Comparison of ENCODE assay signal across 3 worm cellular contexts in the genomic region with DNA sequence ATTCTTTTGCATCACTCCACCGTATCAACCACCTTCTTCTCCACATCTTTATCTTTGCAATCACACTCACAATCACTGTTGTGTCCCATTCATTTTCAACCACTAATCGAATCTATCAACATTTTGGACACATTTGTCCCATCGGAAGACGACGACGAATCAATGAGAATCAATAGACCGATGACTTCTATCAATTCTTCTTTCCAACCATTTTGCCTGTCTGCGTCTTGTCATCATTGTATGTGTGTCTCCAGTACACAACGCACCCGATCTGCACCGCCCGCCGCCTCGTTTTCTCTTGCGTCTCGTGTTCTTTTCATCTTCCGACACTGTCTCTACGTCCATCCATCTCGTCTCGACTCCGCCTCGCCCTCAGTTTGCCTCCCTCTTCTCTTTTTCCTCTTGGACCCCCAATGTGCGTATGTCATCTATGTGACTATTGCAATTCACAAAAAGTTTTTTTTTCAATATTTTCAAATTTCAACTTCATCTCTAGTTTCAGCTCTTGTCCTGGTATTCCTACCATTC.
TF ChIP-seq lines count a peak whose summit lies in the region.

Gene dmd-7, plus strand, starts transcription at position 478 of the 528 bp plus-strand sequence.

TF ChIP-seq in whole organism, L2 larva, 48 proteins besides CTCF, POLR2A, EP300 and RAD21 (continued from another document):
- TF ChIP-seq nhr-11 (tag; optimal IDR thresholded peaks at IDR 0.05; lab: Kevin White, UChicago) (no peak), C34F6.9 (tag; optimal IDR thresholded peaks at IDR 0.05; lab: Kevin White, UChicago) (peak; percentile 70), aly-2 (tag; optimal IDR thresholded peaks at IDR 0.05; lab: Kevin White, UChicago) (no peak), sem-4 (tag; optimal IDR thresholded peaks at IDR 0.05; lab: Kevin White, UChicago) (peak; percentile 87), nhr-6 (tag; optimal IDR thresholded peaks at IDR 0.05; lab: Kevin White, UChicago) (peak; percentile 78), ztf-11 (tag; optimal IDR thresholded peaks at IDR 0.05; lab: Kevin White, UChicago) (no peak), nhr-21 (tag; optimal IDR thresholded peaks at IDR 0.05; lab: Kevin White, UChicago) (peak; percentile 97), sma-9 (GFP tag; optimal IDR thresholded peaks at IDR 0.05; lab: Kevin White, UChicago) (peak; percentile 100), sma-9 (tag; optimal IDR thresholded peaks at IDR 0.05; lab: Kevin White, UChicago) (peak; percentile 96), unc-39 (tag; optimal IDR thresholded peaks at IDR 0.05; lab: Kevin White, UChicago) (no peak), peb-1 (tag; optimal IDR thresholded peaks at IDR 0.05; lab: Kevin White, UChicago) (no peak), crh-2 (tag; optimal IDR thresholded peaks at IDR 0.05; lab: Kevin White, UChicago) (peak; percentile 89), nhr-129 (tag; optimal IDR thresholded peaks at IDR 0.05; lab: Kevin White, UChicago) (peak; percentile 92), snpc-4 (tag; optimal IDR thresholded peaks at IDR 0.05; lab: Kevin White, UChicago) (peak; percentile 14), mbf-1 (tag; optimal IDR thresholded peaks at IDR 0.05; lab: Kevin White, UChicago) (no peak), egl-27 (tag; optimal IDR thresholded peaks at IDR 0.05; lab: Kevin White, UChicago) (peak; percentile 94), nhr-25 (tag; optimal IDR thresholded peaks at IDR 0.05; lab: Kevin White, UChicago) (peak; percentile 92), mab-5 (tag; optimal IDR thresholded peaks at IDR 0.05; lab: Kevin White, UChicago) (peak; percentile 78), ama-1 (optimal IDR thresholded peaks at IDR 0.05; lab: Kevin White, UChicago) (no peak), R02D3.7 (tag; optimal IDR thresholded peaks at IDR 0.05; lab: Kevin White, UChicago) (no peak), gmeb-1 (tag; optimal IDR thresholded peaks at IDR 0.05; lab: Kevin White, UChicago) (peak; percentile 57), nhr-23 (tag; optimal IDR thresholded peaks at IDR 0.05; lab: Kevin White, UChicago) (no peak), lsy-2 (tag; optimal IDR thresholded peaks at IDR 0.05; lab: Kevin White, UChicago) (peak; percentile 50 to 82), nhr-77 (tag; optimal IDR thresholded peaks at IDR 0.05; lab: Kevin White, UChicago) (no peak), elt-1 (tag; optimal IDR thresholded peaks at IDR 0.05; lab: Kevin White, UChicago) (no peak)

TF ChIP-seq in whole organism, L4 larva, 104 proteins besides CTCF, POLR2A, EP300 and RAD21 (continued from another document and continues in another):
- TF ChIP-seq nhr-11 (tag; optimal IDR thresholded peaks at IDR 0.05; lab: Kevin White, UChicago) (peak; percentile 76), ces-1 (GFP tag; optimal IDR thresholded peaks at IDR 0.05; lab: Kevin White, UChicago) (no peak), cey-2 (tag; optimal IDR thresholded peaks at IDR 0.05; lab: Kevin White, UChicago; ENCODE audit: borderline replicate concordance, insufficient read depth) (peak; percentile 58), ceh-28 (tag; optimal IDR thresholded peaks at IDR 0.05; lab: Kevin White, UChicago) (peak; percentile 36), lsy-2 (tag; optimal IDR thresholded peaks at IDR 0.05; lab: Kevin White, UChicago) (peak; percentile 75 to 86), zip-11 (GFP tag; IDR thresholded peaks at IDR 0.05; lab: Robert Waterston, UW) (no peak), mes-2 (tag; optimal IDR thresholded peaks at IDR 0.05; lab: Kevin White, UChicago; ENCODE audit: poor library complexity, severe bottlenecking) (peak; percentile 80), pha-4 (GFP tag; IDR thresholded peaks at IDR 0.05; lab: Robert Waterston, UW) (peak; percentile 61; the same call in 1 of the 2 replicates), pha-4 (tag; optimal IDR thresholded peaks at IDR 0.05; lab: Kevin White, UChicago) (no peak), arid-1 (GFP tag; conservative IDR thresholded peaks at IDR 0.05; lab: Robert Waterston, UW) (no peak), nhr-111 (GFP tag; optimal IDR thresholded peaks at IDR 0.05; lab: Kevin White, UChicago) (no peak), nhr-77 (tag; optimal IDR thresholded peaks at IDR 0.05; lab: Kevin White, UChicago) (peak; percentile 85), nhr-28 (tag; optimal IDR thresholded peaks at IDR 0.05; lab: Kevin White, UChicago) (peak; percentile 89), mxl-2 (GFP tag; conservative IDR thresholded peaks at IDR 0.05; lab: Robert Waterston, UW) (peak; percentile 69; the same call in 1 of the 2 replicates), snpc-4 (tag; optimal IDR thresholded peaks at IDR 0.05; lab: Kevin White, UChicago) (no peak), tra-1 (GFP tag; IDR thresholded peaks at IDR 0.05; lab: Robert Waterston, UW) (peak; percentile 94), fos-1 (tag; optimal IDR thresholded peaks at IDR 0.05; lab: Kevin White, UChicago) (no peak), spr-1 (tag; optimal IDR thresholded peaks at IDR 0.05; lab: Kevin White, UChicago) (peak; percentile 59), nhr-76 (tag; optimal IDR thresholded peaks at IDR 0.05; lab: Kevin White, UChicago) (peak; percentile 63), dve-1 (tag; optimal IDR thresholded peaks at IDR 0.05; lab: Kevin White, UChicago; ENCODE audit: insufficient read depth) (peak; percentile 75), dmd-9 (GFP tag; IDR thresholded peaks at IDR 0.05; lab: Robert Waterston, UW) (no peak), rbr-2 (tag; optimal IDR thresholded peaks at IDR 0.05; lab: Kevin White, UChicago) (peak; percentile 75), F26F4.8 (GFP tag; conservative IDR thresholded peaks at IDR 0.05; lab: Robert Waterston, UW) (no peak), mdl-1 (tag; optimal IDR thresholded peaks at IDR 0.05; lab: Kevin White, UChicago) (peak; percentile 81 to 95), hlh-30 (tag; optimal IDR thresholded peaks at IDR 0.05; lab: Kevin White, UChicago; ENCODE audit: insufficient read depth) (peak; percentile 93), zip-2 (tag; optimal IDR thresholded peaks at IDR 0.05; lab: Kevin White, UChicago) (no peak), ztf-11 (tag; optimal IDR thresholded peaks at IDR 0.05; lab: Kevin White, UChicago) (no peak), snpc-1.2 (GFP tag; IDR thresholded peaks at IDR 0.05; lab: Robert Waterston, UW) (no peak), madf-9 (GFP tag; conservative IDR thresholded peaks at IDR 0.05; lab: Robert Waterston, UW) (peak; percentile 49; the same call in 1 of the 2 replicates), nhr-6 (tag; optimal IDR thresholded peaks at IDR 0.05; lab: Kevin White, UChicago) (peak; percentile 89), mxl-3 (GFP tag; optimal IDR thresholded peaks at IDR 0.05; lab: Kevin White, UChicago) (peak; percentile 86), lim-7 (GFP tag; IDR thresholded peaks at IDR 0.05; lab: Robert Waterston, UW) (no peak), lin-38 (GFP tag; IDR thresholded peaks at IDR 0.05; lab: Robert Waterston, UW) (no peak), pqm-1 (tag; optimal IDR thresholded peaks at IDR 0.05; lab: Kevin White, UChicago) (peak; percentile 1), ztf-7 (tag; optimal IDR thresholded peaks at IDR 0.05; lab: Kevin White, UChicago) (no peak), unc-130 (GFP tag; optimal IDR thresholded peaks at IDR 0.05; lab: Kevin White, UChicago) (no peak), zfp-3 (GFP tag; conservative IDR thresholded peaks at IDR 0.05; lab: Robert Waterston, UW) (no peak), nhr-237 (tag; optimal IDR thresholded peaks at IDR 0.05; lab: Kevin White, UChicago) (no peak), hlh-11 (tag; optimal IDR thresholded peaks at IDR 0.05; lab: Kevin White, UChicago) (peak; percentile 96), madf-5 (GFP tag; IDR thresholded peaks at IDR 0.05; lab: Robert Waterston, UW) (no peak), F37D6.2 (tag; optimal IDR thresholded peaks at IDR 0.05; lab: Kevin White, UChicago) (peak; percentile 8), spr-3 (GFP tag; optimal IDR thresholded peaks at IDR 0.05; lab: Kevin White, UChicago) (no peak), nhr-25 (tag; optimal IDR thresholded peaks at IDR 0.05; lab: Kevin White, UChicago; ENCODE audit: borderline replicate concordance, insufficient read depth) (peak; percentile 94), lin-1 (GFP tag; IDR thresholded peaks at IDR 0.05; lab: Robert Waterston, UW) (peak; percentile 75; the same call in 1 of the 2 replicates), Y75B8A.6 (GFP tag; IDR thresholded peaks at IDR 0.05; lab: Robert Waterston, UW) (no peak), saeg-2 (GFP tag; IDR thresholded peaks at IDR 0.05; lab: Robert Waterston, UW) (peak; percentile 69; the same call in 1 of the 2 replicates), zfp-2 (tag; optimal IDR thresholded peaks at IDR 0.05; lab: Kevin White, UChicago) (no peak), nhr-10 (tag; optimal IDR thresholded peaks at IDR 0.05; lab: Kevin White, UChicago) (peak; percentile 90), dpl-1 (GFP tag; optimal IDR thresholded peaks at IDR 0.05; lab: Kevin White, UChicago) (peak; percentile 25), hmg-1.1 (GFP tag; IDR thresholded peaks at IDR 0.05; lab: Robert Waterston, UW) (peak; percentile 84), T26A8.4 (GFP tag; IDR thresholded peaks at IDR 0.05; lab: Robert Waterston, UW) (peak; percentile 67; the same call in 1 of the 2 replicates)

TF ChIP-seq in whole organism, late embryonic, 69 proteins besides CTCF, POLR2A, EP300 and RAD21 (continued from another document):
- TF ChIP-seq hlh-8 (tag; optimal IDR thresholded peaks at IDR 0.05; lab: Kevin White, UChicago) (no peak), ceh-34 (tag; optimal IDR thresholded peaks at IDR 0.05; lab: Kevin White, UChicago) (peak; percentile 49)
